Worm (Caenorhabditis elegans): Measurements from ENCODE around the gene pgp-13.

DNA sequence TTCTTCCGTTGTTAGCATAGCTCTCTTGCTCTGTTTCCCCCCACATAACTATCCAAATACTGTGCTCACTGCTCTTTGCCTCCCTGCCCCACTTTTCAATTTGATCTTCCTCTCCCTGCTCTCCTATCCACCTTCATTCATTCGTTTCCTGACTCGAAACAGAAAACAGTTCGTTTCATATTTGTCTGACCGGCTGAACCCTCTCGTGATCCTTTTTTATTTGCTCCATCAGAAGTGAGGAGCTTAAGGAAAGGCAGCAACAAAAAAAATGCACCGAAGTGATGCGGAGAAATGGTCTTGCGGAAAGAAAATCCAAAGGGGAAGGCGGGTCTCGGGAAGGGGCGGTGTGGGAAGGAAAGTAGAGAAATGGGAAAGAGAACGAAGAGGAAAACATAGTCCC is 17.1 kb upstream of the pgp-13 start:
- no peak for TF ChIP-seq hlh-8 (tag; optimal IDR thresholded peaks at IDR 0.05)
- no peak for TF ChIP-seq nhr-11 (tag; optimal IDR thresholded peaks at IDR 0.05)
- TF ChIP-seq T23F11.4 (GFP tag; optimal IDR thresholded peaks at IDR 0.05) = no peak
- TF ChIP-seq ahr-1 (tag; optimal IDR thresholded peaks at IDR 0.05) = no peak
- no peak for TF ChIP-seq pqm-1 (tag; optimal IDR thresholded peaks at IDR 0.05)
- TF ChIP-seq dmd-4 (tag; optimal IDR thresholded peaks at IDR 0.05; ENCODE audit: borderline replicate concordance) = no peak
- TF ChIP-seq tbx-2 (tag; optimal IDR thresholded peaks at IDR 0.05) = no peak
- TF ChIP-seq ama-1 (optimal IDR thresholded peaks at IDR 0.05) = no peak
- TF ChIP-seq ceh-22 (tag; optimal IDR thresholded peaks at IDR 0.05) = no peak
- TF ChIP-seq fkh-10 (GFP tag; optimal IDR thresholded peaks at IDR 0.05) = no peak
- TF ChIP-seq pat-9 (tag; optimal IDR thresholded peaks at IDR 0.05) = no peak
- no peak for TF ChIP-seq ceh-31 (tag; optimal IDR thresholded peaks at IDR 0.05)
- no peak for TF ChIP-seq unc-55 (GFP tag; optimal IDR thresholded peaks at IDR 0.05)
- no peak for TF ChIP-seq pros-1 (tag; optimal IDR thresholded peaks at IDR 0.05)
